Worm (Caenorhabditis elegans) whole organism, late embryonic: ENCODE data around the gene F41F3.1.

Experiments
- C08G9.2 ChIP-seq: sonication (generic microtip); optimal IDR thresholded peaks from 2 replicates; lab custom pipeline; 2016; ENCODE audit warnings: mild to moderate bottlenecking, missing genetic modification characterization, moderate library complexity, missing compliant biosample characterization
- ama-1 ChIP-seq: fragments of 150-350 bp; optimal IDR thresholded peaks from 2 replicates; lab custom pipeline; 2014
- ceh-19 ChIP-seq: fragments of 200-800 bp; sonication (Bioruptor generic); optimal IDR thresholded peaks from 2 replicates; lab custom pipeline; 2018; ENCODE audit warnings: mild to moderate bottlenecking, missing genetic modification characterization, missing compliant biosample characterization
- dve-1 ChIP-seq: sonication (generic microtip); optimal IDR thresholded peaks from 2 replicates; lab custom pipeline; 2017; ENCODE audit warnings: antibody characterized with exemption, mild to moderate bottlenecking, missing genetic modification characterization, missing compliant biosample characterization
- gmeb-2 ChIP-seq: sonication (generic microtip); optimal IDR thresholded peaks from 2 replicates; lab custom pipeline; 2016; ENCODE audit warnings: missing genetic modification characterization, inconsistent platforms, missing compliant biosample characterization
- hlh-13 ChIP-seq: fragments of 200-800 bp; sonication (Bioruptor generic); optimal IDR thresholded peaks from 2 replicates; lab custom pipeline; 2018; ENCODE audit warnings: mild to moderate bottlenecking, missing genetic modification characterization, missing compliant biosample characterization
- hlh-15 ChIP-seq: sonication (generic microtip); optimal IDR thresholded peaks from 2 replicates; lab custom pipeline; 2016; ENCODE audit warnings: missing genetic modification characterization, missing compliant biosample characterization
- pag-3 ChIP-seq: sonication (generic microtip); optimal IDR thresholded peaks from 2 replicates; lab custom pipeline; 2016; ENCODE audit warnings: missing compliant biosample characterization, missing genetic modification characterization, borderline replicate concordance
- pqm-1 ChIP-seq: sonication (generic microtip); optimal IDR thresholded peaks from 2 replicates; lab custom pipeline; 2016; ENCODE audit warnings: missing genetic modification characterization, missing compliant biosample characterization
- rnt-1 ChIP-seq: sonication (generic microtip); optimal IDR thresholded peaks from 2 replicates; lab custom pipeline; 2016; ENCODE audit warnings: missing genetic modification characterization, missing compliant biosample characterization
- tbx-2 ChIP-seq: sonication (generic microtip); optimal IDR thresholded peaks from 2 replicates; lab custom pipeline; 2016; ENCODE audit warnings: missing genetic modification characterization, missing compliant biosample characterization
- unc-55 ChIP-seq: sonication (generic microtip); optimal IDR thresholded peaks from 2 replicates; lab custom pipeline; 2017; ENCODE audit warnings: missing biosample characterization, missing genetic modification reagents, missing genetic modification characterization
- unc-86 ChIP-seq: sonication (generic microtip); optimal IDR thresholded peaks from 2 replicates; lab custom pipeline; 2016; ENCODE audit warnings: missing genetic modification characterization, missing compliant biosample characterization

- TF ChIP-seq hlh-15 (no peak), C08G9.2 (tag; lab: Kevin White, UChicago) (no peak), ama-1 (no peak), dve-1 (no peak), pag-3 (tag; lab: Kevin White, UChicago) (no peak), rnt-1 (tag; lab: Kevin White, UChicago) (no peak), pqm-1 (tag; lab: Kevin White, UChicago) (no peak), unc-86 (tag; lab: Kevin White, UChicago) (no peak), gmeb-2 (tag; lab: Kevin White, UChicago) (peak; percentile 24), unc-55 (no peak), hlh-13 (GFP tag; lab: Kevin White, UChicago) (no peak), tbx-2 (tag; lab: Kevin White, UChicago) (no peak), ceh-19 (GFP tag; lab: Kevin White, UChicago) (no peak)
Measured at ce11 chrV:4647857-4648256, 6.5 kb upstream of the F41F3.1 start, which contains the start of gene F41F3.3.
